Fruit fly (Drosophila melanogaster): Measurements from ENCODE around the gene CG16758.

The CG16758 gene

dm6 chr3L:2530635-2531034 lies 27.2 kb upstream of the CG16758 start:
- TF ChIP-seq foxo (GFP tag; optimal IDR thresholded peaks at IDR 0.05) = no peak
- TF ChIP-seq GATAd (GFP tag; optimal IDR thresholded peaks at IDR 0.05) = no peak
- no peak for TF ChIP-seq psq (GFP tag; optimal IDR thresholded peaks at IDR 0.05)
- TF ChIP-seq dsf (GFP tag; optimal IDR thresholded peaks at IDR 0.05; ENCODE audit: borderline replicate concordance) = no peak
- TF ChIP-seq sage (GFP tag; optimal IDR thresholded peaks at IDR 0.05) = no peak
- TF ChIP-seq Vsx2 (GFP tag; optimal IDR thresholded peaks at IDR 0.05; ENCODE audit: partially characterized antibody) = no peak
- no peak for TF ChIP-seq ey (GFP tag; optimal IDR thresholded peaks at IDR 0.05)
- TF ChIP-seq rgr (GFP tag; optimal IDR thresholded peaks at IDR 0.05) = no peak
- TF ChIP-seq tai (GFP tag; optimal IDR thresholded peaks at IDR 0.05) = no peak
- TF ChIP-seq HLH106 (tag; optimal IDR thresholded peaks at IDR 0.05) = no peak
- TF ChIP-seq h (GFP tag; optimal IDR thresholded peaks at IDR 0.05) = no peak
- no peak for TF ChIP-seq dmrt93B (GFP tag; optimal IDR thresholded peaks at IDR 0.05)
- no peak for TF ChIP-seq Mio (GFP tag; optimal IDR thresholded peaks at IDR 0.05)
- no peak for TF ChIP-seq Rel (GFP tag; optimal IDR thresholded peaks at IDR 0.05)
- TF ChIP-seq Rel (tag; optimal IDR thresholded peaks at IDR 0.05) = no peak
- no peak for TF ChIP-seq CG32264 (GFP tag; optimal IDR thresholded peaks at IDR 0.05)
- TF ChIP-seq jim (GFP tag; optimal IDR thresholded peaks at IDR 0.05) = no peak
- TF ChIP-seq dl (GFP tag; optimal IDR thresholded peaks at IDR 0.05; ENCODE audit: insufficient read depth in 1 of 2, partially characterized antibody in 2 of 2) = no peak
- TF ChIP-seq Jra (GFP tag; optimal IDR thresholded peaks at IDR 0.05) = no peak
- TF ChIP-seq CG9705 (GFP tag; optimal IDR thresholded peaks at IDR 0.05) = no peak

DNA sequence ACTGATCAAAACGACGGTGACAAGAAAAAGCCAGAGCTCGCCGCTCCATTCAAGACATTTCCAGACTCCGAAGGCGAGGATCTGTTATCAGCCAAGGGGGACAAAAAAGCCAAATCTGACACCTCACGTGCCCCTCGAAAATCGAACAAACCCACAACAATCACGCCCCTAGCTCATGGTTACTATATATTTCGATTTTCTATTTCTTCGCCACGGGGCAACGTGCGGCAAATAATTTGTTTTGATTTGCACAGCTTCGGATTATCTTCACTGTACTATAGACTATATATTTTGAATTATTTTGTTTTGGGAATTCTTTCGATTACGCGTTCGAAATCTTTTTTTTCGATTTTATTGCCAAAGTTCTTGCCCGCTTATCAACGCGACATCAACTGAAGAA lies 26.7 kb upstream of the CG16758 start:
- TF ChIP-seq Myc (optimal IDR thresholded peaks at IDR 0.05) (no peak), brk (GFP tag; optimal IDR thresholded peaks at IDR 0.05) (no peak), Sp1 (GFP tag; optimal IDR thresholded peaks at IDR 0.05) (no peak), Abd-B (GFP tag; optimal IDR thresholded peaks at IDR 0.05) (no peak), Hr78 (GFP tag; optimal IDR thresholded peaks at IDR 0.05) (no peak), h (GFP tag; optimal IDR thresholded peaks at IDR 0.05) (no peak), dl (GFP tag; optimal IDR thresholded peaks at IDR 0.05; ENCODE audit: insufficient read depth in 1 of 2, partially characterized antibody in 2 of 2) (no peak), Rel (GFP tag; optimal IDR thresholded peaks at IDR 0.05) (no peak), Rel (tag; optimal IDR thresholded peaks at IDR 0.05) (peak; percentile 26)

DNA sequence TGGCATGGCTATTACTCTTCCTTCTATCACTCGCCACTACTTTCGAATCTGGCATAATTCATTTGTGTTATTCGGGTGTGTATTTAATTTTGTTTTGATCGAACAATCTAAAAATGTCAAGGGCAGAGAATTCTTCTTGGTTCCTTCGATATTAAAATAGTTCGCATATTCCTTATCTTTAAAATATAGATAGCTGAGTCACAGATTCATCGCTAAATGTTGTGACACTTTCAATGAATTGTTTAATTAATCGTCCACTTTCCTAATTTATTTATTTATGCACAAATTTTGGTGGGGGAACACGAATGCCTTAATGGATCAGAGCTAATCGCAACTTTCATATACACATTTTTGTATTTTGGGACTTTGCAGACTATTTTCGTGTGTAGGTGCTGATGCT lies 23.5 kb upstream of the CG16758 start, which contains the start of gene CG32295:
Gene CG32295 (minus strand): TSS at position 101 of the 400 bp plus-strand sequence.
- TF ChIP-seq OdsH (GFP tag; optimal IDR thresholded peaks at IDR 0.05) (no peak), rgr (GFP tag; optimal IDR thresholded peaks at IDR 0.05) (no peak), h (GFP tag; optimal IDR thresholded peaks at IDR 0.05) (no peak), Dif (GFP tag; optimal IDR thresholded peaks at IDR 0.05; ENCODE audit: partially characterized antibody) (no peak), dmrt93B (GFP tag; optimal IDR thresholded peaks at IDR 0.05) (no peak), foxo (GFP tag; optimal IDR thresholded peaks at IDR 0.05) (no peak), Jra (GFP tag; optimal IDR thresholded peaks at IDR 0.05) (no peak), sv (GFP tag; optimal IDR thresholded peaks at IDR 0.05) (no peak), Hr78 (GFP tag; optimal IDR thresholded peaks at IDR 0.05) (no peak), pan (optimal IDR thresholded peaks at IDR 0.05) (no peak), sage (GFP tag; optimal IDR thresholded peaks at IDR 0.05) (no peak), fru (GFP tag; optimal IDR thresholded peaks at IDR 0.05) (no peak), dsf (GFP tag; optimal IDR thresholded peaks at IDR 0.05; ENCODE audit: borderline replicate concordance) (no peak)

- no peak for TF ChIP-seq Rel (GFP tag; optimal IDR thresholded peaks at IDR 0.05)
- TF ChIP-seq Rel (tag; optimal IDR thresholded peaks at IDR 0.05) = no peak
- TF ChIP-seq CG9705 (GFP tag; optimal IDR thresholded peaks at IDR 0.05) = no peak
- TF ChIP-seq N (GFP tag; optimal IDR thresholded peaks at IDR 0.05) = no peak
- TF ChIP-seq woc (GFP tag; optimal IDR thresholded peaks at IDR 0.05) = no peak
- no peak for TF ChIP-seq OdsH (GFP tag; optimal IDR thresholded peaks at IDR 0.05)
- no peak for TF ChIP-seq Abd-B (GFP tag; optimal IDR thresholded peaks at IDR 0.05)
- no peak for TF ChIP-seq Vsx2 (GFP tag; optimal IDR thresholded peaks at IDR 0.05; ENCODE audit: partially characterized antibody)
- TF ChIP-seq rgr (GFP tag; optimal IDR thresholded peaks at IDR 0.05) = no peak
- no peak for TF ChIP-seq br (GFP tag; optimal IDR thresholded peaks at IDR 0.05)
- no peak for TF ChIP-seq sv (GFP tag; optimal IDR thresholded peaks at IDR 0.05)
- TF ChIP-seq CG32264 (GFP tag; optimal IDR thresholded peaks at IDR 0.05) = no peak
- no peak for TF ChIP-seq Hr83 (GFP tag; optimal IDR thresholded peaks at IDR 0.05; ENCODE audit: poor library complexity, severe bottlenecking)
- no peak for TF ChIP-seq pan (optimal IDR thresholded peaks at IDR 0.05)
- TF ChIP-seq tai (GFP tag; optimal IDR thresholded peaks at IDR 0.05) = no peak
- no peak for TF ChIP-seq Jra (GFP tag; optimal IDR thresholded peaks at IDR 0.05)
- no peak for TF ChIP-seq fru (GFP tag; optimal IDR thresholded peaks at IDR 0.05)
- TF ChIP-seq Dfd (GFP tag; optimal IDR thresholded peaks at IDR 0.05) = no peak
- no peak for TF ChIP-seq brk (GFP tag; optimal IDR thresholded peaks at IDR 0.05)
- no peak for TF ChIP-seq Myc (optimal IDR thresholded peaks at IDR 0.05)
- TF ChIP-seq dl (GFP tag; optimal IDR thresholded peaks at IDR 0.05; ENCODE audit: insufficient read depth in 1 of 2, partially characterized antibody in 2 of 2) = no peak
Observed at dm6 chr3L:2515197-2515596, 11.8 kb upstream of the CG16758 start.

Measured in whole organism, wandering third instar larva.